Fruit fly (Drosophila melanogaster) whole organism, embryonic: ENCODE results near the gene mRpL4.

Source experiments
- CG17829 ChIP-seq: fragments of 200-800 bp; optimal IDR thresholded peaks from 2 replicates; lab custom pipeline; 2019; ENCODE audit warnings: missing biosample characterization, mild to moderate bottlenecking, missing genetic modification characterization, moderate library complexity
- CG1832 ChIP-seq: fragments of 200-800 bp; sonication (Bioruptor generic); optimal IDR thresholded peaks from 2 replicates; lab custom pipeline; 2017; ENCODE audit warnings: missing biosample characterization, mild to moderate bottlenecking, missing genetic modification characterization, inconsistent platforms
- CG8478 ChIP-seq: fragments of >200 bp; optimal IDR thresholded peaks from 2 replicates; lab custom pipeline; 2018
- Doc2 ChIP-seq: fragments of 200-800 bp; sonication (Bioruptor generic); IDR thresholded peaks from 2 replicates; pipeline ENCODE4 v1.3.6; 2022; ENCODE audit warnings: missing biosample characterization, missing genetic modification characterization
- HLHmδ ChIP-seq: fragments of 200-800 bp; sonication (Bioruptor generic); optimal IDR thresholded peaks from 2 replicates; lab custom pipeline; 2018; ENCODE audit warnings: missing biosample characterization, mild to moderate bottlenecking, missing genetic modification characterization, moderate library complexity
- Oaz ChIP-seq: fragments of 200-800 bp; sonication (Bioruptor generic); IDR thresholded peaks from 2 replicates; pipeline ENCODE4 v1.3.6; 2022; ENCODE audit warnings: missing biosample characterization, missing genetic modification characterization
- Ravus ChIP-seq: fragments of 200-800 bp; sonication (Bioruptor generic); IDR thresholded peaks from 2 replicates; pipeline ENCODE4 v1.3.6; 2022; ENCODE audit warnings: missing biosample characterization, missing genetic modification characterization
- Rx ChIP-seq: fragments of 200-800 bp; sonication (Bioruptor generic); IDR thresholded peaks from 2 replicates; pipeline ENCODE4 v1.3.6; 2022; ENCODE audit warnings: missing biosample characterization, missing genetic modification characterization
- run ChIP-seq: fragments of 200-800 bp; sonication (Bioruptor generic); optimal IDR thresholded peaks from 3 replicates; lab custom pipeline; 2018; ENCODE audit warnings: missing biosample characterization, mild to moderate bottlenecking, missing genetic modification characterization
- zen ChIP-seq: fragments of 200-800 bp; sonication (Bioruptor generic); optimal IDR thresholded peaks from 3 replicates; lab custom pipeline; 2018; ENCODE audit warnings: missing biosample characterization, mild to moderate bottlenecking, missing genetic modification characterization, moderate library complexity

DNA sequence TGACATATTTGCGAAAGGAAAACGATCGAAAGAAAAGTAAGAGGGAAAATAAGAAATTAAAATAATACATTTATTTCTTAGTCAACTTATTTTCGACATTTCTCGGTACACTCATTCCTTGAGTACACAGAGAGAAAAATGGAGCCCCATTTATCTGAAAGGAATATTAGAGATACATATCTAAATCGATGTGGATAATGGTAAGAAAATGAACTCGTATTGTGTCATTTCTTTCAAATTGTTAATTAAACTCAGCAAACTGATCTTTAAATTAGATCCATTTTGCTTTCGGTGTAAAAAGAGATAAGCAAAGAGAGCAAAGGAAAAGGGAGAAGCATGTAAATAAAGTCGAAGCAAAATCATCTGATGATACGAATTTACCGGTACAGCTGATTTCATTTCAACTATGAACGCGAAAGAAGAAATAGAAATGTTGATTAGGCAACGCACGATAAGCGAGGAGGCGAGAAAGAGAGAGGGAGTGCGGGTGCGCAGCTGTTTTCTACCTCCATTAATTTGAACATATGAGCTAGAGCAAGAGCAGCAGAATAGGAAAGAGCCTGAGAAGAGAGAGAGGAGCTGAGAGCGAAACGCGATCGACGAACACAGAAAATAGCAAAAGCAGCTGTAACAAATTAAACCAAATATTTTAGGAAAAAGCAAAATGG is 43.1 kb downstream of the mRpL4 start:
- peak; percentile 59 for TF ChIP-seq run (tag; lab: Kevin White, UChicago)
- TF ChIP-seq zen (tag; lab: Kevin White, UChicago): peak; percentile 88
- no peak for TF ChIP-seq Ravus (GFP tag; lab: Robert Waterston, UW)
- TF ChIP-seq HLHmδ: no peak
- TF ChIP-seq Rx (GFP tag; lab: Robert Waterston, UW): no peak
- peak; percentile 89 for TF ChIP-seq CG17829 (tag; lab: Kevin White, UChicago)
- no peak for TF ChIP-seq Doc2
- no peak for TF ChIP-seq CG8478 (lab: Kevin White, UChicago)
- TF ChIP-seq Oaz (GFP tag; lab: Robert Waterston, UW): no peak
- peak; percentile 66 for TF ChIP-seq CG1832 (GFP tag; lab: Kevin White, UChicago)
